In the genomic region with DNA sequence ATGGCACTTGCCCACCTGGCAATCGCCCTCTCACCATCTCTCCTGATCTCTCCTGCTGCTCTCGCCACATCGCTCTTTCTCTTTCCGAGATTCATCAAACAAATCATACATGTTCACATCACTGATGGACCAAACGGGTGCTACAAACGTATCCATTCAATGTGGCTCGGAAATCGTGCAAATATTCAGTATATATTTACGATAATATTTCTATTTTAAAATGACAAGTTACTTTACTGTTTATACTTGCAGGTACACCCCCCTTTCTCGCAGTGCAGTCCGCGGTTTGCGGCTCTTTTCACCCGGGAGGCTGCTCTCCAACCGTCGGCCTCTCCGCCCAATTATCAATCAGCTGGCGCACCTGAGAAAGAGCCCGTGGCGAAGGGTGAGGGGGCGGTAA, we compare ENCODE assay signal across 1 fruit fly cellular context.
TF ChIP-seq lines count a peak whose summit lies in the region.

No protein-coding gene starts in this region.

TF ChIP-seq in whole organism, embryonic, 481 proteins besides CTCF, POLR2A, EP300 and RAD21 (continued from another document):
- TF ChIP-seq stc (GFP tag; IDR thresholded peaks at IDR 0.05; lab: Robert Waterston, UW) (0 out of 2 replicates have a peak, but pooled peaks have one; percentile 6), esg (GFP tag; conservative IDR thresholded peaks at IDR 0.05; lab: Robert Waterston, UW) (peak; percentile 25; the same call in 1 of the 2 replicates), Med (GFP tag; lab: Kevin White, UChicago) (peak; percentile 65), row (GFP tag; IDR thresholded peaks at IDR 0.05; lab: Robert Waterston, UW) (peak; percentile 34; the same call in 1 of the 3 replicates), CG10366 (GFP tag; IDR thresholded peaks at IDR 0.05; lab: Robert Waterston, UW) (peak; percentile 53; the same call in 1 of the 2 replicates), CG10209 (GFP tag; optimal IDR thresholded peaks at IDR 0.05; lab: Kevin White, UChicago) (peak; percentile 32), hth (optimal IDR thresholded peaks at IDR 0.05; lab: Kevin White, UChicago) (no peak), Ets65A (GFP tag; lab: Kevin White, UChicago) (peak; percentile 20), CG17359 (tag; optimal IDR thresholded peaks at IDR 0.05; lab: Kevin White, UChicago) (peak; percentile 41), sim (GFP tag; IDR thresholded peaks at IDR 0.05; lab: Robert Waterston, UW) (peak; percentile 9; the same call in 1 of the 2 replicates), ara (GFP tag; IDR thresholded peaks at IDR 0.05; lab: Robert Waterston, UW) (0 out of 2 replicates have a peak, but pooled peaks have one; percentile 17), cwo (GFP tag; optimal IDR thresholded peaks at IDR 0.05; lab: Kevin White, UChicago) (peak; percentile 4), prd (optimal IDR thresholded peaks at IDR 0.05; lab: Kevin White, UChicago) (no peak), prd (GFP tag; IDR thresholded peaks at IDR 0.05; lab: Robert Waterston, UW) (peak; percentile 35; the same call in 1 of the 3 replicates)
